Worm (Caenorhabditis elegans): ENCODE data around the gene sdz-19.

ce11 chrX:12491138-12491537 is 12.0 kb downstream of the sdz-19 start:
- TF ChIP-seq elt-2 (tag; optimal IDR thresholded peaks at IDR 0.05) (no peak), aly-2 (tag; optimal IDR thresholded peaks at IDR 0.05) (no peak), snpc-4 (tag; optimal IDR thresholded peaks at IDR 0.05) (no peak)

All from whole organism, L3 larva.